Worm (Caenorhabditis elegans): ENCODE data around the gene rpc-11.

- TF ChIP-seq nhr-6 (tag; optimal IDR thresholded peaks at IDR 0.05) (no peak), sma-3 (GFP tag; optimal IDR thresholded peaks at IDR 0.05) (no peak), lin-13 (GFP tag; optimal IDR thresholded peaks at IDR 0.05) (no peak), nhr-12 (tag; optimal IDR thresholded peaks at IDR 0.05) (no peak), mdl-1 (tag; optimal IDR thresholded peaks at IDR 0.05) (no peak), ZK546.5 (tag; optimal IDR thresholded peaks at IDR 0.05) (no peak), nhr-237 (tag; optimal IDR thresholded peaks at IDR 0.05) (no peak), crh-2 (tag; optimal IDR thresholded peaks at IDR 0.05) (no peak), nhr-77 (tag; optimal IDR thresholded peaks at IDR 0.05) (no peak), egl-27 (tag; optimal IDR thresholded peaks at IDR 0.05) (no peak), unc-62 (GFP tag; optimal IDR thresholded peaks at IDR 0.05) (no peak), elt-1 (tag; optimal IDR thresholded peaks at IDR 0.05) (no peak), ztf-11 (tag; optimal IDR thresholded peaks at IDR 0.05) (no peak)
Observed at ce11 chrIV:1455006-1455405, 45.2 kb upstream of the rpc-11 start.

All from whole organism, L2 larva.